Worm (Caenorhabditis elegans) whole organism, L4 larva: ENCODE results near the gene fat-6.

Experiments used
- ZK546.5 ChIP-seq, 2 experiments: sonication (generic microtip); optimal IDR thresholded peaks; 2 replicates each; lab custom pipeline; 2017; ENCODE audit warnings: missing biosample characterization in 2 of 2, missing genetic modification characterization in 2 of 2
- ama-1 ChIP-seq: fragments of 150-350 bp; optimal IDR thresholded peaks from 2 replicates; lab custom pipeline; 2014; ENCODE audit warnings: inconsistent platforms, mixed read lengths
- dpl-1 ChIP-seq: fragments of 150-350 bp; optimal IDR thresholded peaks from 2 replicates; lab custom pipeline; 2014; ENCODE audit warnings: missing biosample characterization, missing genetic modification reagents, missing genetic modification characterization
- egl-27 ChIP-seq: sonication (generic microtip); optimal IDR thresholded peaks from 3 replicates; lab custom pipeline; 2017; ENCODE audit warnings: missing biosample characterization, missing genetic modification reagents, missing genetic modification characterization
- jun-1 ChIP-seq: fragments of 150-350 bp; optimal IDR thresholded peaks from 2 replicates; lab custom pipeline; 2014; ENCODE audit warnings: missing biosample characterization, missing genetic modification reagents, missing genetic modification characterization
- lin-15B ChIP-seq: fragments of 150-350 bp; sonication (generic microtip); optimal IDR thresholded peaks from 3 replicates; lab custom pipeline; 2014; ENCODE audit warnings: missing biosample characterization, missing genetic modification characterization
- lin-39 ChIP-seq: fragments of 150-350 bp; optimal IDR thresholded peaks from 2 replicates; lab custom pipeline; 2014; ENCODE audit warnings: missing biosample characterization, missing genetic modification reagents, missing genetic modification characterization
- mdl-1 ChIP-seq, 2 experiments: fragments of 150-350 bp in 1 of 2; sonication (generic microtip) in 1 of 2; optimal IDR thresholded peaks; 2 replicates each; lab custom pipeline; 2014 to 2017; ENCODE audit warnings: missing biosample characterization in 2 of 2, missing genetic modification characterization in 2 of 2
- mxl-2 ChIP-seq: fragments of 200-800 bp; sonication (Bioruptor generic); conservative IDR thresholded peaks from 2 replicates; pipeline ENCODE4 v1.3.6; 2022; ENCODE audit warnings: missing genetic modification reagents, missing genetic modification characterization, missing compliant biosample characterization
- nhr-25 ChIP-seq: sonication (generic microtip); optimal IDR thresholded peaks from 2 replicates; lab custom pipeline; 2017; ENCODE audit warnings: missing genetic modification characterization, mild to moderate bottlenecking, missing compliant biosample characterization, antibody characterized with exemption, moderate library complexity, borderline replicate concordance; ENCODE audit not compliant: insufficient read depth
- nhr-28 ChIP-seq: fragments of 150-350 bp; optimal IDR thresholded peaks from 2 replicates; lab custom pipeline; 2014; ENCODE audit warnings: missing biosample characterization, missing genetic modification characterization
- nhr-76 ChIP-seq: fragments of 150-350 bp; optimal IDR thresholded peaks from 2 replicates; lab custom pipeline; 2014; ENCODE audit warnings: missing biosample characterization, missing genetic modification characterization
- unc-62 ChIP-seq, 3 experiments: fragments of 150-350 bp in 1 of 3; sonication (generic microtip); optimal IDR thresholded peaks in 2 of 3; peaks in 1 of 3; 1 replicate in 1 of 3; 2 replicates in 2 of 3; lab custom pipeline; 2014 to 2017; ENCODE audit warnings: missing biosample characterization in 3 of 3, missing genetic modification characterization in 3 of 3, missing genetic modification reagents in 3 of 3, missing genotype in 1 of 3

DNA sequence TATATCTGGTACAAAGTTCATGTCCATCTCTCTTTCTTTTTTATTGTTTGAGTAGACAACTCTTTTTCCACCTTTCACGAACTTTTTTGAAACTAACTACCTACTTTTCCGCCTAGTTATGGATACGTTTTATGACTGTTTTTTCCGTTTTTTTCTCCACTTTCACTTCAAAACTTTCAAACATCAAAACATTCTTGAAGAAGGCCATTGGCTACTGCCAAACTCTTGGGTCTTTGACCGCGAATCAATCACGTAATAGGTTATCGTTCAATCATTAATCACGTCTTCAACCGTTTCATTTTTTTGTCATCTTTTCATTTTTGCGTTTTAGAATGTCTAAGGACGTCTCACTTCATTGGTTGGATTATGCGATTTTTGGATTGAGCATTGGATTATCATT is 21.6 kb upstream of the fat-6 start, which contains the start of gene slc-5A12:
- TF ChIP-seq nhr-76 (tag; lab: Kevin White, UChicago) (no peak), lin-15B (no peak), egl-27 (tag; lab: Kevin White, UChicago) (no peak), mxl-2 (GFP tag; lab: Robert Waterston, UW) (no peak), ZK546.5 (tag; optimal IDR thresholded peaks at IDR 0.05; lab: Kevin White, UChicago) (no peak), jun-1 (tag; lab: Kevin White, UChicago) (no peak), nhr-28 (tag; lab: Kevin White, UChicago) (no peak), ama-1 (lab: Kevin White, UChicago) (no peak), mdl-1 (tag; optimal IDR thresholded peaks at IDR 0.05; lab: Kevin White, UChicago) (no peak), dpl-1 (GFP tag; lab: Kevin White, UChicago) (no peak), lin-39 (tag; lab: Kevin White, UChicago) (no peak), nhr-25 (no peak), unc-62 (GFP tag; optimal IDR thresholded peaks at IDR 0.05 in 1 of 2; lab: Kevin White, UChicago) (no peak), unc-62 (tag; optimal IDR thresholded peaks at IDR 0.05; lab: Kevin White, UChicago) (no peak)
